Fruit fly (Drosophila melanogaster) S2 (cell line): Measurements from ENCODE around the gene Galphai.

Experiments used
- CG8478 ChIP-seq: fragments of >200 bp; optimal IDR thresholded peaks from 2 replicates; lab custom pipeline; 2018
- CTCF ChIP-seq, 2 experiments: fragments of >200 bp; optimal IDR thresholded peaks; 2 replicates each; lab custom pipeline; 2018

DNA sequence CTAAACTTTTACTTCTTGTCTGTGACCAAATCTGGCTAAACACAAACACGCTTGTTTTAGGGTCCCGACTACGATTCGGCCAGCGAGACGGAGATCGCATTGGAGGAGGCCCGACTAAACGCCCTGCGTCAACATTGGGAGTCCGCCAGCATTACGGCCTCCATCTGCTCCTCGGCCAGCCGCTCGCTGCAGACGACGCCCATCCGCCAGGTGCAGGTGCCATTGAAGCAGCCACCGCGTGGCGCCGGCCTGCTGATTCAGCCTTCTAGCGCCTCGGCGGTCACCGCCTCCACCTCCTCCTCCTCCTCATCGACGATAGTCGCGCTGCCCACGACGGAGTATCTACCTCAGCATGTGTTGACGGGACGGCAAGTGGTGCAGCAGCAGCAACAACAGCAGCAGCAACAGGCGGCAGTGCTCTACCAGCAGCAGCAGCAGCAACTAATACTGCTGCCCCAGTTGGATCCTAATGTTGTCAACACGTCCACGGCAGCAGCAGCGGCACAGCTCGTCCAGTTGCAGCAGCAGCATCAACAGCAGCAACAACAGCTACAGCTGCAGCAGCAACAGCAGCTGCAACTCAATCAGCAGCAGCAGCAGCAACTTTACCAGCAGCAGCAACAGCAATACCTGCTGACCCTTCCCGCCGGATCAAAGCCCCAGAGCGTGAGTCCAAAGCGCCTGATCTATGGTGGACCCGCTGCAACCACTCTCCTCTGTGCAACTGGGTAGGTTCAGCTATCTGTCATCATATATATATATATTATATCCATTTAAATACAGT is 32.5 kb downstream of the Galphai start:
- TF ChIP-seq CG8478 (lab: Kevin White, UChicago) = no peak
- no peak for TF ChIP-seq CTCF (optimal IDR thresholded peaks at IDR 0.05; lab: Kevin White, UChicago)
